Fruit fly (Drosophila melanogaster) whole organism, prepupa: Measurements from ENCODE around the gene Fer1.

Experiments
- CG11762 ChIP-seq: fragments of 200-800 bp; sonication (Bioruptor generic); optimal IDR thresholded peaks from 3 replicates; lab custom pipeline; 2016; ENCODE audit warnings: missing biosample characterization, missing genetic modification characterization; ENCODE audit not compliant: insufficient read depth
- Eip75B ChIP-seq: fragments of 200-800 bp; sonication (Bioruptor generic); optimal IDR thresholded peaks from 3 replicates; lab custom pipeline; 2016; ENCODE audit warnings: missing biosample characterization, missing genetic modification characterization
- net ChIP-seq: fragments of 200-800 bp; sonication (Bioruptor generic); optimal IDR thresholded peaks from 3 replicates; lab custom pipeline; 2016; ENCODE audit warnings: missing biosample characterization, missing genetic modification characterization

DNA sequence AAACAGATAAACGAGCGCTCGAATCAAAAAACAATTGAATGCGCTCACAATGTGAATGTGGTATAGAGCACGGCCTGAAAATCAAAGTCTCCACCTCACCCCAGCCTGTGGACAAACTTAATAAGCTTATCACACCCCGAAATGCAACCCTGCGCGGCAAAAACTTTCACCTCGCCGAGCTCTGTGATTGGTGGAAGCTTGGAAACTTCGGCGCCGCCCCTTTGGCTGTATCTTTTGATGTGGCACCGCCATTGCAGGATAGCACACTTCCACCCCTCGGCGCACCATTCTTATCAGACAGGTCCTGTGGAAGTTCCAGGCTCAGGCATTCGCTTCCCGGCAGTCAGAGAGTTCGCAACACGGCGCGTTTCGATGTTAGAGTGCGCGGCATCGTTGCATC lies at the start of gene Fer1:
- TF ChIP-seq Eip75B (GFP tag; lab: Kevin White, UChicago) (no peak), CG11762 (GFP tag; lab: Kevin White, UChicago) (no peak), net (GFP tag; lab: Kevin White, UChicago) (no peak)
